Worm (Caenorhabditis elegans) whole organism, L1 larva: ENCODE results near the gene sir-2.2.

Experiments
- C16A3.4 ChIP-seq: fragments of 150-350 bp; optimal IDR thresholded peaks from 2 replicates; lab custom pipeline; 2014; ENCODE audit warnings: missing biosample characterization, missing genetic modification characterization
- Y116A8C.19 ChIP-seq: sonication (generic microtip); optimal IDR thresholded peaks from 2 replicates; lab custom pipeline; 2016; ENCODE audit warnings: missing compliant biosample characterization, missing genetic modification characterization, borderline replicate concordance
- alr-1 ChIP-seq: fragments of 200-800 bp; sonication (Bioruptor generic); optimal IDR thresholded peaks from 2 replicates; lab custom pipeline; 2018; ENCODE audit warnings: borderline replicate concordance, mild to moderate bottlenecking, missing genetic modification characterization, missing compliant biosample characterization
- aly-2 ChIP-seq: fragments of 150-350 bp; optimal IDR thresholded peaks from 2 replicates; lab custom pipeline; 2014; ENCODE audit warnings: missing biosample characterization, missing genetic modification characterization
- blmp-1 ChIP-seq: fragments of 150-350 bp; optimal IDR thresholded peaks from 2 replicates; lab custom pipeline; 2014; ENCODE audit warnings: missing biosample characterization, missing genetic modification characterization
- ceh-8 ChIP-seq: fragments of 200-800 bp; sonication (Bioruptor generic); optimal IDR thresholded peaks from 2 replicates; lab custom pipeline; 2018; ENCODE audit warnings: mild to moderate bottlenecking, missing genetic modification characterization, moderate library complexity, missing compliant biosample characterization
- ceh-82 ChIP-seq, 3 experiments: fragments of 150-350 bp in 1 of 3; sonication (generic microtip) in 2 of 3; optimal IDR thresholded peaks; 2 replicates each; lab custom pipeline; 2014 to 2017; ENCODE audit warnings: missing biosample characterization in 3 of 3, missing genetic modification characterization in 3 of 3
- ceh-88 ChIP-seq: fragments of 200-800 bp; sonication (Bioruptor generic); IDR thresholded peaks from 2 replicates; pipeline ENCODE4 v1.3.6; 2022; ENCODE audit warnings: missing genetic modification characterization, missing compliant biosample characterization
- ceh-90 ChIP-seq: sonication (generic microtip); optimal IDR thresholded peaks from 2 replicates; lab custom pipeline; 2016; ENCODE audit warnings: missing genetic modification characterization, missing compliant biosample characterization
- efl-1 ChIP-seq, 4 experiments: fragments of 150-350 bp; optimal IDR thresholded peaks in 3 of 4; peaks in 1 of 4; 1 replicate in 1 of 4; 2 replicates in 3 of 4; lab custom pipeline; 2014; ENCODE audit warnings: missing biosample characterization in 2 of 4, missing genetic modification characterization in 2 of 4, missing genetic modification reagents in 2 of 4
- egl-13 ChIP-seq: sonication (generic microtip); optimal IDR thresholded peaks from 2 replicates; lab custom pipeline; 2016; ENCODE audit warnings: missing genotype, missing genetic modification reagents, missing genetic modification characterization, missing compliant biosample characterization
- egl-27 ChIP-seq, 2 experiments: fragments of 150-350 bp in 1 of 2; sonication (generic microtip); optimal IDR thresholded peaks; 3 replicates each; lab custom pipeline; 2017 to 2018; ENCODE audit warnings: missing biosample characterization in 2 of 2, missing genetic modification characterization in 2 of 2, missing genetic modification reagents in 2 of 2
- elt-2 ChIP-seq: sonication (generic microtip); optimal IDR thresholded peaks from 2 replicates; lab custom pipeline; 2016; ENCODE audit warnings: missing genetic modification characterization, mild to moderate bottlenecking, inconsistent platforms, missing compliant biosample characterization, missing genetic modification reagents
- elt-3 ChIP-seq, 6 experiments: fragments of 150-350 bp in 1 of 6; sonication (generic microtip); optimal IDR thresholded peaks; 2 replicates each; lab custom pipeline; 2017 to 2018; ENCODE audit warnings: missing biosample characterization in 6 of 6, missing genetic modification characterization in 6 of 6, inconsistent platforms in 1 of 6
- fkh-10 ChIP-seq: sonication (generic microtip); optimal IDR thresholded peaks from 2 replicates; lab custom pipeline; 2017; ENCODE audit warnings: missing biosample characterization, missing genetic modification reagents, missing genetic modification characterization
- fkh-4 ChIP-seq: sonication (generic microtip); optimal IDR thresholded peaks from 2 replicates; lab custom pipeline; 2016; ENCODE audit warnings: missing compliant biosample characterization, missing genetic modification characterization, borderline replicate concordance
- fkh-8 ChIP-seq: sonication (generic microtip); optimal IDR thresholded peaks from 2 replicates; lab custom pipeline; 2016; ENCODE audit warnings: mild to moderate bottlenecking, missing genetic modification characterization, missing compliant biosample characterization
- grh-1 ChIP-seq: fragments of 200-800 bp; sonication (Bioruptor generic); IDR thresholded peaks from 2 replicates; pipeline ENCODE4 v1.3.6; 2022; ENCODE audit warnings: missing genetic modification reagents, missing genetic modification characterization, missing compliant biosample characterization
- isw-1 ChIP-seq: fragments of 200-800 bp; sonication (Bioruptor generic); IDR thresholded peaks from 2 replicates; pipeline ENCODE4 v1.3.6; 2022; ENCODE audit warnings: missing genetic modification characterization, missing compliant biosample characterization
- jun-1 ChIP-seq: fragments of 150-350 bp; optimal IDR thresholded peaks from 2 replicates; lab custom pipeline; 2014; ENCODE audit warnings: missing biosample characterization, missing genetic modification reagents, missing genetic modification characterization
- lin-13 ChIP-seq: fragments of 150-350 bp; optimal IDR thresholded peaks from 2 replicates; lab custom pipeline; 2014; ENCODE audit warnings: missing biosample characterization, missing genetic modification reagents, missing genetic modification characterization
- lin-15B ChIP-seq: fragments of 150-350 bp; sonication (generic microtip); optimal IDR thresholded peaks from 3 replicates; lab custom pipeline; 2014; ENCODE audit warnings: missing biosample characterization, missing genetic modification characterization
- lin-35 ChIP-seq, 2 experiments: fragments of 150-350 bp; optimal IDR thresholded peaks; 2 replicates each; lab custom pipeline; 2014; ENCODE audit warnings: missing biosample characterization in 2 of 2, missing genetic modification characterization in 2 of 2, missing genetic modification reagents in 2 of 2
- lin-39 ChIP-seq: fragments of 150-350 bp; optimal IDR thresholded peaks from 2 replicates; lab custom pipeline; 2014; ENCODE audit warnings: missing biosample characterization, missing genetic modification reagents, missing genetic modification characterization
- nhr-28 ChIP-seq: fragments of 150-350 bp; optimal IDR thresholded peaks from 2 replicates; lab custom pipeline; 2014; ENCODE audit warnings: missing biosample characterization, missing genetic modification characterization
- nhr-47 ChIP-seq: sonication (generic microtip); optimal IDR thresholded peaks from 2 replicates; lab custom pipeline; 2016; ENCODE audit warnings: mild to moderate bottlenecking, missing genetic modification characterization, moderate library complexity, missing compliant biosample characterization
- nhr-76 ChIP-seq: sonication (generic microtip); optimal IDR thresholded peaks from 2 replicates; lab custom pipeline; 2017; ENCODE audit warnings: missing biosample characterization, missing genetic modification characterization
- nhr-77 ChIP-seq: fragments of 150-350 bp; optimal IDR thresholded peaks from 2 replicates; lab custom pipeline; 2014; ENCODE audit warnings: missing biosample characterization, missing genetic modification characterization
- nhr-85 ChIP-seq: sonication (generic microtip); peaks from one replicate; lab custom pipeline; 2016; ENCODE audit warnings: missing genetic modification characterization, inconsistent platforms, missing compliant biosample characterization
- pag-3 ChIP-seq: sonication (generic microtip); optimal IDR thresholded peaks from 2 replicates; lab custom pipeline; 2017; ENCODE audit warnings: missing genetic modification characterization, mild to moderate bottlenecking, missing compliant biosample characterization, antibody characterized with exemption, borderline replicate concordance; ENCODE audit not compliant: insufficient read depth
- pax-3 ChIP-seq: fragments of 200-800 bp; sonication (Bioruptor generic); optimal IDR thresholded peaks from 2 replicates; lab custom pipeline; 2018; ENCODE audit warnings: mild to moderate bottlenecking, missing genetic modification characterization, moderate library complexity, missing compliant biosample characterization
- pqm-1 ChIP-seq: sonication (generic microtip); optimal IDR thresholded peaks from 3 replicates; lab custom pipeline; 2017; ENCODE audit warnings: missing biosample characterization, missing genetic modification characterization
- rnt-1 ChIP-seq: sonication (generic microtip); optimal IDR thresholded peaks from 2 replicates; lab custom pipeline; 2016; ENCODE audit warnings: mild to moderate bottlenecking, missing genetic modification characterization, moderate library complexity, missing compliant biosample characterization
- skn-1 ChIP-seq: fragments of 150-350 bp; optimal IDR thresholded peaks from 2 replicates; lab custom pipeline; 2014; ENCODE audit warnings: missing biosample characterization, missing genetic modification characterization
- sox-4 ChIP-seq: sonication (generic microtip); optimal IDR thresholded peaks from 2 replicates; lab custom pipeline; 2016; ENCODE audit warnings: missing genetic modification characterization, missing compliant biosample characterization
- sup-37 ChIP-seq: fragments of 200-800 bp; sonication (Bioruptor generic); optimal IDR thresholded peaks from 2 replicates; lab custom pipeline; 2018; ENCODE audit warnings: mild to moderate bottlenecking, missing genetic modification characterization, missing compliant biosample characterization
- swsn-7 ChIP-seq: sonication (generic microtip); optimal IDR thresholded peaks from 2 replicates; lab custom pipeline; 2016; ENCODE audit warnings: missing genetic modification characterization, missing compliant biosample characterization
- tlp-1 ChIP-seq: fragments of 150-350 bp; optimal IDR thresholded peaks from 2 replicates; lab custom pipeline; 2014; ENCODE audit warnings: missing biosample characterization, missing genetic modification characterization
- unc-130 ChIP-seq: fragments of 150-350 bp; optimal IDR thresholded peaks from 2 replicates; lab custom pipeline; 2017; ENCODE audit warnings: missing biosample characterization, missing genetic modification characterization, inconsistent platforms
- unc-30 ChIP-seq: sonication (generic microtip); optimal IDR thresholded peaks from 2 replicates; lab custom pipeline; 2017; ENCODE audit warnings: missing biosample characterization, missing genetic modification characterization
- unc-86 ChIP-seq: sonication (generic microtip); optimal IDR thresholded peaks from 2 replicates; lab custom pipeline; 2016; ENCODE audit warnings: missing genetic modification characterization, missing compliant biosample characterization
- vab-15 ChIP-seq: sonication (generic microtip); optimal IDR thresholded peaks from 2 replicates; lab custom pipeline; 2017; ENCODE audit warnings: missing genotype, mild to moderate bottlenecking, missing genetic modification characterization, missing compliant biosample characterization
- xbp-1 ChIP-seq: sonication (generic microtip); optimal IDR thresholded peaks from 2 replicates; lab custom pipeline; 2016; ENCODE audit warnings: missing genetic modification characterization, missing compliant biosample characterization
- ztf-4 ChIP-seq: fragments of 150-350 bp; optimal IDR thresholded peaks from 2 replicates; lab custom pipeline; 2014; ENCODE audit warnings: missing biosample characterization, missing genetic modification characterization

sir-2.2 gene

DNA sequence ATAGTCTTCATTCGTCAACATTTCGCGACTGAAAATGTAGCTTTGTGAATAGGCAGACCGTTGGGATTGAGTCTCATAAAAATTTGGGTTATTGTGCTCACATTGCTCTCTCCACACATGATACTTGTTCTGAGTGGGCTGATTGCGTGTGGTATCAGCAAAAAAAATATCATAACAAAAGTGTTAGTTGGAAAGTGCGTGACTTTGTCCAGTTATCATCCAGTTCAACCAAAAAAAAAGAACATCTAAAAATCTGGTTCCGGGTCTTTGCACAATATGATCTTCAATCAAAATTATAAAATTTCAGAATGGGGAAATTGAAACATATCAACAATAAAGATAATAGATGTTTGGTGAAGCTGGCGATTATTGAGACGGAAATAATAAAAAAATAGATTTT, 27.4 kb upstream of the sir-2.2 start, which contains the start of gene srd-39:
srd-39 (minus strand) TSS at position 101 of the 400 bp plus-strand sequence.
- TF ChIP-seq efl-1 (optimal IDR thresholded peaks at IDR 0.05; lab: Kevin White, UChicago): no peak
- TF ChIP-seq efl-1 (GFP tag; optimal IDR thresholded peaks at IDR 0.05 in 1 of 2; lab: Kevin White, UChicago): peak in 1 of 2 experiments; percentile 74
- TF ChIP-seq elt-3 (tag; optimal IDR thresholded peaks at IDR 0.05; lab: Kevin White, UChicago): no peak

DNA sequence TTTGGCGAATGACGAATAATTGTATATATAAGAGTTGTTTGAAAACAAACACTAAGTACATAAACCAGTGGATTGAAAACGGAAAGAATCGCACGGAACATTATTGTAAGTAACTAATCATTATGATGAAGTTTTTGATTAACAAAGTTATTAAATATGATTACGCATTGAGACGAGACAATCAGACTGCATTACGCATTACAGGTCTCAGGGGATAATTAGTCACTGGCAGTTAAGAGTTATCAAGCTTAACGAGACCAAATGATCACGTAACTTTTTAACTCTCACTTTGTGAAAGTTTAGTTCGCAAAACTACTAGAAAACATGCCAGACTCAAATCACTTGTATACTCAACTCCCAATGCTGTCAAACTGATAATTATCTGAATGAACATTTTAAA, 24.5 kb upstream of the sir-2.2 start, which contains the start of gene srd-42:
srd-42 (minus strand) TSS at position 101 of the 400 bp plus-strand sequence.
- TF ChIP-seq sup-37: no peak
- TF ChIP-seq nhr-76: no peak
- no peak for TF ChIP-seq nhr-28 (tag; lab: Kevin White, UChicago)
- TF ChIP-seq ceh-8 (GFP tag; lab: Kevin White, UChicago): peak; percentile 69
- TF ChIP-seq pag-3 (tag; lab: Kevin White, UChicago): no peak
- TF ChIP-seq lin-39: no peak

DNA sequence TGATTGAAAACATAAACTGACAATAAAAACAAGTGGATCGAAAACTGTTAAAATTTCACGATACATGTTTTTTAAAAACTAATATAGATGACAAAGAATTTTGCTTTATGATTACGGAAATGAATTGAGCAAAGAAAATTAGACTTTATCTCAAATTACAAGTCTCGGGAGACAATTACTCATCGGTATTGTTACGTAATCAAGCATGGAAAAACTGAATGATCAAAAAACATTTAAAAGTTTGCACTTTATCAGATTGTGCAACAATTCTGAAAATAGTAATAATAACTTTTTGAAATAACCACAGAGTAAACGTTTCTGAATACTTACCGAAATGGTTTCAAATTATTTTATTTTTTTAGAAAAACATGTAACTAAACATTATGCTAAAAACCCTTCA, 22.1 kb upstream of the sir-2.2 start, which contains the start of gene srd-43:
srd-43 (minus strand) TSS at position 66 of the 400 bp plus-strand sequence.
- no peak for TF ChIP-seq sox-4 (tag; lab: Kevin White, UChicago)
- no peak for TF ChIP-seq efl-1 (optimal IDR thresholded peaks at IDR 0.05; lab: Kevin White, UChicago)
- TF ChIP-seq efl-1 (GFP tag; optimal IDR thresholded peaks at IDR 0.05 in 1 of 2; lab: Kevin White, UChicago): no peak
- TF ChIP-seq ceh-8 (GFP tag; lab: Kevin White, UChicago): peak; percentile 33
- TF ChIP-seq, all 84 proteins: peak for 1

DNA sequence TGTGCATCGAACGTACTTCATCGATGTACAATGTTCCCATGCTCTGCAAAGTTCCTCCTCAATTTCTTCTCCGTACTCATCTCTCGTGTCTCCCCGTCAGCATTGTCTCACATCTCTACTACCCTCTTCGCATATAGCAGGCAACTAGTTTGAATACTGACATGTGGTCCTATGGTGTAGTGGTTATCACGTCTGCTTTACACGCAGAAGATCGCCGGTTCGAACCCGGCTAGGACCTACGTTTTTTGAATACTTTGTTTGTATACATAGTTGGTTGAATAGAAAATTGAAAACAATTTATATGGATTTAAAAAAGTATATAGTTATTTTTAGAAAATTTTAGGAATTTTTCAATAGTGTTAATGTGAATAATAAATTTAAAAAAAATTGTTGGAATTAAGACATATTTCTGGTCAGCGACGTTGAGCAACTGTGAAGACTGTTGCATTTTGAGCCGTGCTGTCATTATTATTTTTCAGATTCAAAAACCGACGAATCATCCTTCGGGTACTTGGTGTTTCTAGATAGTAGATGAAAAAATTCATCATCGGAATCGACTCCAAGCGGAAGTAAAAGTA, 20.9 kb upstream of the sir-2.2 start:
- TF ChIP-seq ceh-88 (GFP tag; lab: Robert Waterston, UW) (no peak; the same call in 1 of the 2 replicates), nhr-47 (tag; lab: Kevin White, UChicago) (peak; percentile 87), unc-30 (tag; lab: Kevin White, UChicago) (no peak), elt-3 (tag; optimal IDR thresholded peaks at IDR 0.05; lab: Kevin White, UChicago) (peak in 2 of 6 experiments; percentile 60 to 88), vab-15 (tag; lab: Kevin White, UChicago) (peak; percentile 11), Y116A8C.19 (tag; lab: Kevin White, UChicago) (no peak), egl-13 (tag; lab: Kevin White, UChicago) (peak; percentile 58), tlp-1 (no peak), fkh-4 (tag; lab: Kevin White, UChicago) (no peak), jun-1 (tag; lab: Kevin White, UChicago) (peak; percentile 73), aly-2 (tag; lab: Kevin White, UChicago) (peak; percentile 50), grh-1 (GFP tag; lab: Robert Waterston, UW) (no peak), isw-1 (GFP tag; lab: Robert Waterston, UW) (peak; percentile 25; the same call in 1 of the 2 replicates), nhr-85 (tag; lab: Kevin White, UChicago) (peak; percentile 54), fkh-8 (tag; lab: Kevin White, UChicago) (peak; percentile 80), nhr-77 (tag; lab: Kevin White, UChicago) (peak; percentile 53), xbp-1 (tag; lab: Kevin White, UChicago) (peak; percentile 70), egl-27 (tag; optimal IDR thresholded peaks at IDR 0.05; lab: Kevin White, UChicago) (peak in 1 of 2 experiments; percentile 59), lin-13 (GFP tag; lab: Kevin White, UChicago) (peak; percentile 66), rnt-1 (tag; lab: Kevin White, UChicago) (peak; percentile 83), pqm-1 (no peak), unc-86 (tag; lab: Kevin White, UChicago) (peak; percentile 58), unc-130 (peak; percentile 78), skn-1 (peak; percentile 78), elt-2 (tag; lab: Kevin White, UChicago) (peak; percentile 31), nhr-76 (peak; percentile 31), ztf-4 (tag; lab: Kevin White, UChicago) (peak; percentile 60), alr-1 (tag; lab: Kevin White, UChicago) (no peak), ceh-82 (tag; optimal IDR thresholded peaks at IDR 0.05; lab: Kevin White, UChicago) (peak; percentile 11 to 73 (median 65)), fkh-10 (peak; percentile 51), lin-15B (peak; percentile 17), pax-3 (tag; lab: Kevin White, UChicago) (peak; percentile 41), ceh-90 (tag; lab: Kevin White, UChicago) (no peak), C16A3.4 (tag; lab: Kevin White, UChicago) (peak; percentile 93), blmp-1 (peak; percentile 58), swsn-7 (peak; percentile 81), lin-35 (GFP tag; optimal IDR thresholded peaks at IDR 0.05; lab: Kevin White, UChicago) (peak; percentile 43 to 74)
